Worm (Caenorhabditis elegans) whole organism, L4 larva: ENCODE results near the gene F28D1.6.

Experiments
- F26F4.8 ChIP-seq: fragments of 200-800 bp; sonication (Bioruptor generic); conservative IDR thresholded peaks from 2 replicates; pipeline ENCODE4 v1.3.6; 2022; ENCODE audit warnings: missing genetic modification characterization, missing compliant biosample characterization
- F44E2.7 ChIP-seq: fragments of 200-800 bp; sonication (Bioruptor generic); IDR thresholded peaks from 2 replicates; pipeline ENCODE4 v2.1.2; 2022; ENCODE audit warnings: missing genetic modification characterization, missing compliant biosample characterization
- R02D3.7 ChIP-seq: fragments of 150-350 bp; sonication (generic microtip); optimal IDR thresholded peaks from 3 replicates; lab custom pipeline; 2014; ENCODE audit warnings: missing biosample characterization, missing genetic modification characterization
- T26A8.4 ChIP-seq: fragments of 200-800 bp; sonication (Bioruptor generic); IDR thresholded peaks from 2 replicates; pipeline ENCODE4 v1.3.6; 2022; ENCODE audit warnings: missing genetic modification characterization, missing compliant biosample characterization
- Y75B8A.6 ChIP-seq: fragments of 200-800 bp; sonication (Bioruptor generic); IDR thresholded peaks from 2 replicates; pipeline ENCODE4 v1.3.6; 2022; ENCODE audit warnings: missing genetic modification reagents, missing genetic modification characterization, missing compliant biosample characterization
- aha-1 ChIP-seq: fragments of 150-350 bp; peaks from one replicate; lab custom pipeline; 2014; ENCODE audit warnings: missing biosample characterization, missing genetic modification characterization
- aly-2 ChIP-seq: sonication (generic microtip); optimal IDR thresholded peaks from 2 replicates; lab custom pipeline; 2018; ENCODE audit warnings: missing biosample characterization, missing genetic modification characterization
- arid-1 ChIP-seq: fragments of 200-800 bp; sonication (Bioruptor generic); conservative IDR thresholded peaks from 2 replicates; pipeline ENCODE4 v1.3.6; 2022; ENCODE audit warnings: missing genetic modification reagents, missing genetic modification characterization, missing compliant biosample characterization
- ceh-44 ChIP-seq: fragments of 200-800 bp; sonication (Bioruptor generic); IDR thresholded peaks from 2 replicates; pipeline ENCODE4 v1.3.6; 2022; ENCODE audit warnings: missing genetic modification reagents, missing genetic modification characterization, missing compliant biosample characterization
- ctbp-1 ChIP-seq: fragments of 200-800 bp; sonication (Bioruptor generic); IDR thresholded peaks from 2 replicates; pipeline ENCODE4 v1.3.6; 2022; ENCODE audit warnings: missing genetic modification reagents, missing genetic modification characterization, missing compliant biosample characterization
- daf-16 ChIP-seq, 3 experiments: sonication (generic microtip); optimal IDR thresholded peaks; 2 replicates each; lab custom pipeline; 2016 to 2017; ENCODE audit warnings: missing genetic modification characterization in 3 of 3, missing genetic modification reagents in 3 of 3, mild to moderate bottlenecking in 2 of 3, missing compliant biosample characterization in 2 of 3, missing biosample characterization in 1 of 3, moderate library complexity in 1 of 3
- daf-19 ChIP-seq: fragments of 200-800 bp; sonication (Bioruptor generic); conservative IDR thresholded peaks from 2 replicates; pipeline ENCODE4 v1.3.6; 2022; ENCODE audit warnings: missing genetic modification characterization, missing compliant biosample characterization
- dmd-6 ChIP-seq: fragments of 200-800 bp; sonication (Bioruptor generic); IDR thresholded peaks from 2 replicates; pipeline ENCODE4 v1.3.6; 2022; ENCODE audit warnings: missing genetic modification reagents, missing genetic modification characterization, missing compliant biosample characterization
- dpl-1 ChIP-seq: fragments of 150-350 bp; optimal IDR thresholded peaks from 2 replicates; lab custom pipeline; 2014; ENCODE audit warnings: missing biosample characterization, missing genetic modification reagents, missing genetic modification characterization
- duxl-1 ChIP-seq: sonication (generic microtip); optimal IDR thresholded peaks from 2 replicates; lab custom pipeline; 2016; ENCODE audit warnings: mild to moderate bottlenecking, missing genetic modification characterization, moderate library complexity, missing compliant biosample characterization; ENCODE audit not compliant: poor library complexity
- dve-1 ChIP-seq: sonication (generic microtip); optimal IDR thresholded peaks from 2 replicates; lab custom pipeline; 2017; ENCODE audit warnings: antibody characterized with exemption, mild to moderate bottlenecking, missing genetic modification characterization, missing compliant biosample characterization; ENCODE audit not compliant: insufficient read depth
- egl-27 ChIP-seq: sonication (generic microtip); optimal IDR thresholded peaks from 3 replicates; lab custom pipeline; 2017; ENCODE audit warnings: missing biosample characterization, missing genetic modification reagents, missing genetic modification characterization
- fkh-10 ChIP-seq: fragments of 150-350 bp; optimal IDR thresholded peaks from 2 replicates; lab custom pipeline; 2014; ENCODE audit warnings: missing biosample characterization, missing genetic modification reagents, missing genetic modification characterization
- gei-8 ChIP-seq: fragments of 200-800 bp; sonication (Bioruptor generic); optimal IDR thresholded peaks from 2 replicates; lab custom pipeline; 2018; ENCODE audit warnings: mild to moderate bottlenecking, missing genetic modification characterization, missing compliant biosample characterization
- hlh-11 ChIP-seq: fragments of 200-800 bp; sonication (Bioruptor generic); optimal IDR thresholded peaks from 2 replicates; lab custom pipeline; 2018; ENCODE audit warnings: mild to moderate bottlenecking, missing genetic modification characterization, missing compliant biosample characterization
- lin-29 ChIP-seq: fragments of 200-800 bp; sonication (Bioruptor generic); IDR thresholded peaks from 2 replicates; pipeline ENCODE4 v1.3.6; 2022; ENCODE audit warnings: missing genetic modification reagents, missing genetic modification characterization, missing compliant biosample characterization
- lin-39 ChIP-seq: fragments of 150-350 bp; optimal IDR thresholded peaks from 2 replicates; lab custom pipeline; 2014; ENCODE audit warnings: missing biosample characterization, missing genetic modification reagents, missing genetic modification characterization
- lsy-2 ChIP-seq, 2 experiments: fragments of 150-350 bp in 1 of 2; sonication (generic microtip) in 1 of 2; optimal IDR thresholded peaks; 2 replicates each; lab custom pipeline; 2014 to 2017; ENCODE audit warnings: missing biosample characterization in 2 of 2, missing genetic modification characterization in 2 of 2
- madf-5 ChIP-seq, 2 experiments: fragments of 200-800 bp; sonication (Bioruptor generic); IDR thresholded peaks; 2 replicates each; pipeline ENCODE4 v1.3.6; 2022; ENCODE audit warnings: missing compliant biosample characterization in 2 of 2, missing genetic modification characterization in 2 of 2
- madf-9 ChIP-seq: fragments of 200-800 bp; sonication (Bioruptor generic); conservative IDR thresholded peaks from 2 replicates; pipeline ENCODE4 v1.3.6; 2022; ENCODE audit warnings: missing genetic modification reagents, missing genetic modification characterization, missing compliant biosample characterization
- mdt-29 ChIP-seq: fragments of 200-800 bp; sonication (Bioruptor generic); IDR thresholded peaks from 2 replicates; pipeline ENCODE4 v1.3.6; 2022; ENCODE audit warnings: missing genetic modification reagents, missing genetic modification characterization, missing compliant biosample characterization
- mep-1 ChIP-seq: fragments of 150-350 bp; sonication (generic microtip); optimal IDR thresholded peaks from 3 replicates; lab custom pipeline; 2014; ENCODE audit warnings: missing biosample characterization, missing genetic modification characterization
- nhr-102 ChIP-seq: sonication (generic microtip); optimal IDR thresholded peaks from 2 replicates; lab custom pipeline; 2016; ENCODE audit warnings: mild to moderate bottlenecking, missing genetic modification characterization, moderate library complexity, missing compliant biosample characterization
- nhr-11 ChIP-seq: fragments of 150-350 bp; optimal IDR thresholded peaks from 2 replicates; lab custom pipeline; 2014; ENCODE audit warnings: missing biosample characterization, missing genetic modification characterization
- nhr-111 ChIP-seq: fragments of 200-800 bp; sonication (Bioruptor generic); optimal IDR thresholded peaks from 2 replicates; lab custom pipeline; 2018; ENCODE audit warnings: mild to moderate bottlenecking, missing genetic modification characterization, missing compliant biosample characterization
- nhr-25 ChIP-seq: sonication (generic microtip); optimal IDR thresholded peaks from 2 replicates; lab custom pipeline; 2017; ENCODE audit warnings: missing genetic modification characterization, mild to moderate bottlenecking, missing compliant biosample characterization, antibody characterized with exemption, moderate library complexity, borderline replicate concordance; ENCODE audit not compliant: insufficient read depth
- nhr-28 ChIP-seq: fragments of 150-350 bp; optimal IDR thresholded peaks from 2 replicates; lab custom pipeline; 2014; ENCODE audit warnings: missing biosample characterization, missing genetic modification characterization
- nhr-48 ChIP-seq: sonication (generic microtip); optimal IDR thresholded peaks from 2 replicates; lab custom pipeline; 2016; ENCODE audit warnings: mild to moderate bottlenecking, missing genetic modification characterization, missing compliant biosample characterization
- nhr-76 ChIP-seq: fragments of 150-350 bp; optimal IDR thresholded peaks from 2 replicates; lab custom pipeline; 2014; ENCODE audit warnings: missing biosample characterization, missing genetic modification characterization
- nhr-77 ChIP-seq: fragments of 150-350 bp; optimal IDR thresholded peaks from 2 replicates; lab custom pipeline; 2014; ENCODE audit warnings: missing biosample characterization, missing genetic modification characterization
- php-3 ChIP-seq: fragments of 200-800 bp; sonication (Bioruptor generic); IDR thresholded peaks from 2 replicates; pipeline ENCODE4 v1.3.6; 2022; ENCODE audit warnings: missing genetic modification reagents, missing genetic modification characterization, missing compliant biosample characterization
- pqm-1 ChIP-seq: sonication (generic microtip); optimal IDR thresholded peaks from 2 replicates; lab custom pipeline; 2017; ENCODE audit warnings: missing biosample characterization, missing genetic modification characterization
- rbr-2 ChIP-seq: sonication (generic microtip); optimal IDR thresholded peaks from 2 replicates; lab custom pipeline; 2016; ENCODE audit warnings: missing genotype, missing genetic modification characterization, missing compliant biosample characterization
- snpc-4 ChIP-seq: fragments of 150-350 bp; optimal IDR thresholded peaks from 2 replicates; lab custom pipeline; 2014; ENCODE audit warnings: missing biosample characterization, missing genetic modification characterization
- spr-3 ChIP-seq: fragments of 200-800 bp; sonication (Bioruptor generic); optimal IDR thresholded peaks from 2 replicates; lab custom pipeline; 2018; ENCODE audit warnings: mild to moderate bottlenecking, missing genetic modification characterization, missing compliant biosample characterization
- unc-130 ChIP-seq: sonication (generic microtip); optimal IDR thresholded peaks from 2 replicates; lab custom pipeline; 2016; ENCODE audit warnings: missing genetic modification reagents, missing genetic modification characterization, missing compliant biosample characterization
- zip-11 ChIP-seq: fragments of 200-800 bp; sonication (Bioruptor generic); IDR thresholded peaks from 2 replicates; pipeline ENCODE4 v1.3.6; 2022; ENCODE audit warnings: missing genetic modification characterization, missing compliant biosample characterization
- zip-2 ChIP-seq: fragments of 150-350 bp; optimal IDR thresholded peaks from 2 replicates; lab custom pipeline; 2014; ENCODE audit warnings: missing biosample characterization, missing genetic modification characterization
- ztf-11 ChIP-seq: fragments of 150-350 bp; optimal IDR thresholded peaks from 2 replicates; lab custom pipeline; 2014; ENCODE audit warnings: missing biosample characterization, missing genetic modification characterization

F28D1.6 gene

DNA sequence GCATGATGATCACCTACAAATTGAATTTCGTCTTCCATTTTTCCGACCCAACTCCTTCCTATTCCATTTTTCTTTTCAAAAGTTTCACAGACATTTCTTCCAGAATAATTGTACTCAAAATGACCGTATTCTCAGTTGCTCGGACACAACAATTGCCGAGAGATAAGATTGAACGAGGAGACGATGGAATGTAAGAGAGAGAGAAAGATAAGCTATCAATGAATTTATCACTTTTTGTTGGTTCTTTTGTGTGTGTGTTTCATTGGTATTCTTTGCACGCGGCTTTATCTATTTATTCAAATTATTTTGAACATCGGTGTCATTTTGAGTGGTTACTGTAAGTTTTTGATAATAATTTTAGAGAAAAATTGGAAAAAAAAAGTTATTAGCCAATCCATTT is 35.5 kb upstream of the F28D1.6 start, which contains the start of gene ugt-65:
Gene ugt-65 (plus strand): TSS at position 229 of the 400 bp plus-strand sequence.
- TF ChIP-seq dpl-1 (GFP tag; lab: Kevin White, UChicago) (no peak), dmd-6 (GFP tag; lab: Robert Waterston, UW) (peak; percentile 54), pqm-1 (tag; lab: Kevin White, UChicago) (peak; percentile 76), madf-9 (GFP tag; lab: Robert Waterston, UW) (no peak), hlh-11 (tag; lab: Kevin White, UChicago) (peak; percentile 54), nhr-102 (peak; percentile 1), nhr-77 (tag; lab: Kevin White, UChicago) (peak; percentile 46), ceh-44 (GFP tag; lab: Robert Waterston, UW) (no peak), lsy-2 (tag; optimal IDR thresholded peaks at IDR 0.05; lab: Kevin White, UChicago) (peak in 1 of 2 experiments; percentile 17), R02D3.7 (no peak), spr-3 (no peak), arid-1 (GFP tag; lab: Robert Waterston, UW) (no peak), nhr-76 (tag; lab: Kevin White, UChicago) (no peak), nhr-28 (tag; lab: Kevin White, UChicago) (peak; percentile 72), Y75B8A.6 (GFP tag; lab: Robert Waterston, UW) (no peak), dve-1 (tag; lab: Kevin White, UChicago) (peak; percentile 67), php-3 (GFP tag; lab: Robert Waterston, UW) (no peak), daf-16 (GFP tag; optimal IDR thresholded peaks at IDR 0.05; lab: Kevin White, UChicago) (no peak), daf-16 (tag; optimal IDR thresholded peaks at IDR 0.05; lab: Kevin White, UChicago) (peak; percentile 74), duxl-1 (tag; lab: Kevin White, UChicago) (no peak), zip-11 (GFP tag; lab: Robert Waterston, UW) (no peak), nhr-48 (tag; lab: Kevin White, UChicago) (peak; percentile 27), F26F4.8 (GFP tag; lab: Robert Waterston, UW) (no peak)

DNA sequence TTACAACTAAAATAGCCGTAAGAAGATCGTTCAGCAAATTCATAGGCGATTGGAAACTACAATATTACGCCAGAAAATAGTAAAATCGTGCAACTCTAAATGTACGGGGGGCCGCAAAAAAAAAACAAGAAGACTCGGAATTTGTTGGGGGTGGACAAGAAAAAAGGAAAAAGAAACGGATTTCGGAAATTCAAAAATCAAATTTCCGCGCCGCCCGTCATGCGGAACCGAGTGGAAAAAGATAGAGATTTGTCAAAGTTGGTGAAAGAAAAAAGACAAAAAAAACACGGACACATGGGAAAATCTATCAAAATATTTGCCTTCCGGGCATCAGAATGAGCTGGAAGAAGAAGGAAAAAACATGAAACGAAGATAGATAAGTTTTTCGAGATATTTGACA is 34.3 kb upstream of the F28D1.6 start:
- TF ChIP-seq aha-1 (tag; lab: Kevin White, UChicago) (no peak), daf-19 (GFP tag; lab: Robert Waterston, UW) (no peak), nhr-111 (GFP tag; lab: Kevin White, UChicago) (no peak), aly-2 (no peak), fkh-10 (GFP tag; lab: Kevin White, UChicago) (peak; percentile 54), snpc-4 (tag; lab: Kevin White, UChicago) (no peak), unc-130 (GFP tag; lab: Kevin White, UChicago) (no peak), F44E2.7 (GFP tag; lab: Robert Waterston, UW) (no peak), madf-5 (GFP tag; IDR thresholded peaks at IDR 0.05; lab: Robert Waterston, UW) (no peak), mep-1 (tag; lab: Kevin White, UChicago) (peak; percentile 14)

DNA sequence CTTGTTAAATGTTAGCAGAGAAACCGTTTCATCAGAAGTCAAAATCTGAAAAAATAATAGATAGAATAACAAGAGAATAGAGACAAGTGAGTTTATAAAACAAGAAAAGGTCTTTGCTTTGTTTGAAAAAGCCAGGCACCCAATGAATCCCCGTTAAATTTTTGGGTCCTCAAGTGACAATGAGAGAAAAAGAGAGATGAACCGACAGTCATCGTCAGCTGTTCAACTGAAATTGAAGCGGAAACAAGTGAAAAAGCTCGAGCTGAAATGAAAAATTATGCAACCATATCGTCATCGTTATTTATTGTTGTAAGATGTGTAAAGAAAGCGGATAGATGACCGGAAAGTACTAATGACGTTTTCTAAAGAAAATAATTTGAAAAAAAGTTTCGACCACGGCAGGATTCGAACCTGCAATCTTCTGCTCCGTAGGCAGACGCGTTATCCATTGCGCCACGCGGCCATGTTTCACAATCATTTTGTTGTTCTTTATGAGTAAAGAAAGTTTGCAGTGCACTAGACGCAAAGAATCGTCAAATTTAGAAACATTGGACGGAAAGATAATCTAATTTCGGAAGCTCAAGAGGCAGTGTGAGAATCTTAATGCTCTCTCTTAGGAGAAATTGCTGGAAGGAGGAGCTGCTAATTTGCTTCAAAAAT is 32.7 kb upstream of the F28D1.6 start, which contains the start of gene F08G5.3:
Gene F08G5.3 (minus strand): TSS at position 51 of the 660 bp plus-strand sequence.
- TF ChIP-seq T26A8.4 (GFP tag; lab: Robert Waterston, UW) (peak; percentile 67), F44E2.7 (GFP tag; lab: Robert Waterston, UW) (no peak), ceh-44 (GFP tag; lab: Robert Waterston, UW) (0 out of 2 replicates have a peak, but pooled peaks have one; percentile 43), madf-5 (GFP tag; IDR thresholded peaks at IDR 0.05; lab: Robert Waterston, UW) (peak in 1 of 2 experiments; percentile 66; a peak in 1 of 4 replicates), spr-3 (peak; percentile 53), nhr-25 (tag; lab: Kevin White, UChicago) (no peak), unc-130 (GFP tag; lab: Kevin White, UChicago) (peak; percentile 68), snpc-4 (tag; lab: Kevin White, UChicago) (no peak), gei-8 (peak; percentile 72), egl-27 (tag; lab: Kevin White, UChicago) (no peak), daf-19 (GFP tag; lab: Robert Waterston, UW) (no peak), ctbp-1 (GFP tag; lab: Robert Waterston, UW) (peak; percentile 76), ztf-11 (no peak), zip-2 (no peak), lin-29 (no peak), aly-2 (no peak), mdt-29 (peak; percentile 72; the same call in 1 of the 2 replicates), rbr-2 (tag; lab: Kevin White, UChicago) (peak; percentile 47), hlh-11 (tag; lab: Kevin White, UChicago) (peak; percentile 59), mep-1 (tag; lab: Kevin White, UChicago) (peak; percentile 49), dve-1 (tag; lab: Kevin White, UChicago) (peak; percentile 52), lin-39 (no peak), zip-11 (GFP tag; lab: Robert Waterston, UW) (no peak), nhr-11 (tag; lab: Kevin White, UChicago) (no peak)
